Worm (Caenorhabditis elegans) whole organism, late embryonic: Measurements from ENCODE around the gene str-139.

ENCODE experiments used
- F13H6.1 ChIP-seq: sonication (generic microtip); optimal IDR thresholded peaks from 2 replicates; lab custom pipeline; 2016; ENCODE audit warnings: missing genetic modification characterization, missing compliant biosample characterization
- K09A11.1 ChIP-seq: sonication (generic microtip); optimal IDR thresholded peaks from 2 replicates; lab custom pipeline; 2017; ENCODE audit warnings: antibody characterized with exemption, mild to moderate bottlenecking, missing genetic modification characterization, missing compliant biosample characterization; ENCODE audit not compliant: insufficient read depth
- T23F11.4 ChIP-seq: fragments of 200-800 bp; sonication (Bioruptor generic); optimal IDR thresholded peaks from 2 replicates; lab custom pipeline; 2018; ENCODE audit warnings: mild to moderate bottlenecking, missing genetic modification characterization, missing compliant biosample characterization
- Y22D7AL.16 ChIP-seq: sonication (generic microtip); optimal IDR thresholded peaks from 2 replicates; lab custom pipeline; 2016; ENCODE audit warnings: missing genetic modification characterization, missing compliant biosample characterization
- ama-1 ChIP-seq: fragments of 150-350 bp; optimal IDR thresholded peaks from 2 replicates; lab custom pipeline; 2014
- ceh-19 ChIP-seq: fragments of 200-800 bp; sonication (Bioruptor generic); optimal IDR thresholded peaks from 2 replicates; lab custom pipeline; 2018; ENCODE audit warnings: mild to moderate bottlenecking, missing genetic modification characterization, missing compliant biosample characterization
- ceh-24 ChIP-seq: sonication (generic microtip); optimal IDR thresholded peaks from 2 replicates; lab custom pipeline; 2016; ENCODE audit warnings: mild to moderate bottlenecking, missing genetic modification characterization, missing compliant biosample characterization
- ceh-30 ChIP-seq: fragments of 150-350 bp; optimal IDR thresholded peaks from 2 replicates; lab custom pipeline; 2014; ENCODE audit warnings: missing biosample characterization, missing genetic modification characterization
- ceh-31 ChIP-seq: sonication (generic microtip); optimal IDR thresholded peaks from 2 replicates; lab custom pipeline; 2016; ENCODE audit warnings: missing genetic modification characterization, missing compliant biosample characterization
- ceh-45 ChIP-seq: fragments of 200-800 bp; sonication (Bioruptor generic); IDR thresholded peaks from 2 replicates; pipeline ENCODE4 v1.3.6; 2022; ENCODE audit warnings: missing genetic modification reagents, missing genetic modification characterization, missing compliant biosample characterization
- ceh-48 ChIP-seq: sonication (generic microtip); optimal IDR thresholded peaks from 2 replicates; lab custom pipeline; 2016; ENCODE audit warnings: missing genetic modification characterization, inconsistent platforms, missing compliant biosample characterization
- fax-1 ChIP-seq: sonication (generic microtip); optimal IDR thresholded peaks from 2 replicates; lab custom pipeline; 2016; ENCODE audit warnings: missing genotype, missing genetic modification characterization, missing compliant biosample characterization
- fkh-6 ChIP-seq: sonication (generic microtip); optimal IDR thresholded peaks from 2 replicates; lab custom pipeline; 2016; ENCODE audit warnings: missing genetic modification characterization, missing compliant biosample characterization
- gmeb-2 ChIP-seq: sonication (generic microtip); optimal IDR thresholded peaks from 2 replicates; lab custom pipeline; 2016; ENCODE audit warnings: missing genetic modification characterization, inconsistent platforms, missing compliant biosample characterization
- hlh-13 ChIP-seq: fragments of 200-800 bp; sonication (Bioruptor generic); optimal IDR thresholded peaks from 2 replicates; lab custom pipeline; 2018; ENCODE audit warnings: mild to moderate bottlenecking, missing genetic modification characterization, missing compliant biosample characterization
- hlh-30 ChIP-seq: sonication (generic microtip); optimal IDR thresholded peaks from 2 replicates; lab custom pipeline; 2017; ENCODE audit warnings: antibody characterized with exemption, missing genetic modification characterization, missing compliant biosample characterization; ENCODE audit not compliant: insufficient read depth
- hlh-8 ChIP-seq: sonication (generic microtip); optimal IDR thresholded peaks from 2 replicates; lab custom pipeline; 2016; ENCODE audit warnings: missing genotype, missing genetic modification characterization, missing compliant biosample characterization
- lim-6 ChIP-seq: sonication (generic microtip); optimal IDR thresholded peaks from 2 replicates; lab custom pipeline; 2016; ENCODE audit warnings: missing genetic modification characterization, missing compliant biosample characterization
- lin-11 ChIP-seq: fragments of 200-800 bp; sonication (Bioruptor generic); optimal IDR thresholded peaks from 2 replicates; lab custom pipeline; 2018; ENCODE audit warnings: mild to moderate bottlenecking, missing genetic modification characterization, missing compliant biosample characterization
- madf-2 ChIP-seq: sonication (generic microtip); optimal IDR thresholded peaks from 2 replicates; lab custom pipeline; 2017; ENCODE audit warnings: missing genetic modification characterization, missing compliant biosample characterization
- mec-3 ChIP-seq: sonication (generic microtip); optimal IDR thresholded peaks from 2 replicates; lab custom pipeline; 2016; ENCODE audit warnings: borderline replicate concordance, missing genetic modification characterization, missing compliant biosample characterization
- nfya-1 ChIP-seq: sonication (generic microtip); optimal IDR thresholded peaks from 2 replicates; lab custom pipeline; 2017; ENCODE audit warnings: missing genetic modification characterization, mild to moderate bottlenecking, missing compliant biosample characterization, antibody characterized with exemption, moderate library complexity
- nhr-232 ChIP-seq: sonication (generic microtip); optimal IDR thresholded peaks from 2 replicates; lab custom pipeline; 2016; ENCODE audit warnings: missing genetic modification characterization, missing compliant biosample characterization
- odd-2 ChIP-seq: sonication (generic microtip); optimal IDR thresholded peaks from 2 replicates; lab custom pipeline; 2017; ENCODE audit warnings: antibody characterized with exemption, mild to moderate bottlenecking, missing genetic modification characterization, missing compliant biosample characterization
- pat-9 ChIP-seq: fragments of 200-800 bp; sonication (Bioruptor generic); optimal IDR thresholded peaks from 2 replicates; lab custom pipeline; 2018; ENCODE audit warnings: mild to moderate bottlenecking, missing genetic modification characterization, moderate library complexity, missing compliant biosample characterization
- pha-2 ChIP-seq: sonication (generic microtip); optimal IDR thresholded peaks from 2 replicates; lab custom pipeline; 2017; ENCODE audit warnings: mild to moderate bottlenecking, missing genetic modification characterization, missing compliant biosample characterization
- pros-1 ChIP-seq: fragments of 150-350 bp; optimal IDR thresholded peaks from 2 replicates; lab custom pipeline; 2014; ENCODE audit warnings: missing biosample characterization, missing genetic modification reagents, missing genetic modification characterization
- ref-2 ChIP-seq: sonication (generic microtip); optimal IDR thresholded peaks from 2 replicates; lab custom pipeline; 2016; ENCODE audit warnings: missing genetic modification characterization, missing compliant biosample characterization
- sdc-2 ChIP-seq: sonication (generic microtip); optimal IDR thresholded peaks from 2 replicates; lab custom pipeline; 2016; ENCODE audit warnings: missing genotype, missing genetic modification characterization, missing compliant biosample characterization
- sox-2 ChIP-seq: fragments of 200-800 bp; sonication (Bioruptor generic); IDR thresholded peaks from 2 replicates; pipeline ENCODE4 v1.3.6; 2022; ENCODE audit warnings: missing genetic modification reagents, missing genetic modification characterization, missing compliant biosample characterization
- tbx-7 ChIP-seq: sonication (generic microtip); optimal IDR thresholded peaks from 2 replicates; lab custom pipeline; 2016; ENCODE audit warnings: missing genotype, missing genetic modification characterization, missing compliant biosample characterization
- ttx-3 ChIP-seq: sonication (generic microtip); optimal IDR thresholded peaks from 2 replicates; lab custom pipeline; 2016; ENCODE audit warnings: missing genetic modification reagents, missing genetic modification characterization, missing compliant biosample characterization
- unc-3 ChIP-seq, 2 experiments: fragments of 200-800 bp in 1 of 2; sonication (Bioruptor generic) in 1 of 2; sonication (generic microtip) in 1 of 2; conservative IDR thresholded peaks in 1 of 2; optimal IDR thresholded peaks in 1 of 2; 2 replicates each; pipeline versions ENCODE4 v1.3.6 to Lab custom; 2016 to 2022; ENCODE audit warnings: missing compliant biosample characterization in 2 of 2, missing genetic modification characterization in 2 of 2, missing genetic modification reagents in 1 of 2
- unc-42 ChIP-seq: sonication (generic microtip); optimal IDR thresholded peaks from 2 replicates; lab custom pipeline; 2016; ENCODE audit warnings: missing genotype, missing genetic modification characterization, missing compliant biosample characterization
- unc-55 ChIP-seq: sonication (generic microtip); optimal IDR thresholded peaks from 2 replicates; lab custom pipeline; 2017; ENCODE audit warnings: missing biosample characterization, missing genetic modification reagents, missing genetic modification characterization

Gene str-139

DNA sequence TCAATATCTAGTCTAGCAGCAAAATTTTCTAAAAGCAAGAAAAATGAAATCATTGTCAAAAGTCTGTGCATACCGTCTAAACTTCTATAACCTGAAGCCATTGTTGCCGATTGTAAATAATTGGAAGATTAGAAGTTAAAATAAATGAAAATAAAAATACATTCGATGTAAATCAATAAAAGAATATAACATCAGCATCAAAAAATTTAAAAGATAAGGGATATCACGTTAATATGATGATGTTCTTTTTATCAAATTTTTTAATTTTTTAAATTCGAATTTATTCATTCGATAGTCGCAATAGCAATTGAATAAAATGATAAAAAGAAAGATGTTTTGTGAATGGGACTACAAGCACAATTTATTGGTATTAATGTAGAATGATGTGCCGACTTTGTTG is 23.2 kb upstream of the str-139 start, which contains the start of gene C09H5.7:
Gene C09H5.7, minus strand, starts transcription at position 101 of the 400 bp plus-strand sequence.
- no peak for TF ChIP-seq lim-6 (tag; lab: Kevin White, UChicago)
- no peak for TF ChIP-seq tbx-7 (tag; lab: Kevin White, UChicago)

DNA sequence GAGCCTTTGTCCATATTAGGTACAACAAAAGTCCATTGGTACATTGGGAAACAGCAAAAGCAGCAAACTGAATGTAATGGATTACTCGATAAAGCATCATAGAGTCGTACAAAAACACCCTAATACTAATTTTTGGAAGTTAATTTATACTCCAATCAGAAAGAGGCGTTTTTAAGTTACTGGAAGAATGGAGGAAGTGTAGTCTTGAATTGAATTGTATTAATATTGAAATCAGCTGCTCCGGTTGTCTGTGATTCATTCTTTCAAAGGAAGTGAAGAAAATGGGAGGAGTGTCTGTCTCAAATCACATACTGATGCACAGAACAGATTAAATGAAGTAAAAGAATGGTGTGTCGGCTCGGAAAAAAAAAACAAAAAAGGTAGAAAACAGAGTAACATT is 19.6 kb upstream of the str-139 start, which contains the start of gene str-131:
Gene str-131, minus strand, starts transcription at position 101 of the 400 bp plus-strand sequence.
- no peak for TF ChIP-seq madf-2 (tag; lab: Kevin White, UChicago)
- TF ChIP-seq ceh-48 (tag; lab: Kevin White, UChicago) = no peak
- TF ChIP-seq odd-2 = no peak
- no peak for TF ChIP-seq pha-2 (tag; lab: Kevin White, UChicago)
- TF ChIP-seq pat-9 (tag; lab: Kevin White, UChicago) = no peak
- no peak for TF ChIP-seq hlh-8 (tag; lab: Kevin White, UChicago)
- no peak for TF ChIP-seq gmeb-2 (tag; lab: Kevin White, UChicago)
- TF ChIP-seq fkh-6 (tag; lab: Kevin White, UChicago) = no peak
- TF ChIP-seq hlh-30 = no peak
- TF ChIP-seq F13H6.1 (tag; lab: Kevin White, UChicago) = no peak
- no peak for TF ChIP-seq unc-42 (tag; lab: Kevin White, UChicago)
- no peak for TF ChIP-seq sox-2
- TF ChIP-seq Y22D7AL.16 (tag; lab: Kevin White, UChicago) = no peak
- TF ChIP-seq ceh-19 (GFP tag; lab: Kevin White, UChicago) = no peak
- no peak for TF ChIP-seq lin-11 (tag; lab: Kevin White, UChicago)
- TF ChIP-seq, all 69 proteins: peak for 0

DNA sequence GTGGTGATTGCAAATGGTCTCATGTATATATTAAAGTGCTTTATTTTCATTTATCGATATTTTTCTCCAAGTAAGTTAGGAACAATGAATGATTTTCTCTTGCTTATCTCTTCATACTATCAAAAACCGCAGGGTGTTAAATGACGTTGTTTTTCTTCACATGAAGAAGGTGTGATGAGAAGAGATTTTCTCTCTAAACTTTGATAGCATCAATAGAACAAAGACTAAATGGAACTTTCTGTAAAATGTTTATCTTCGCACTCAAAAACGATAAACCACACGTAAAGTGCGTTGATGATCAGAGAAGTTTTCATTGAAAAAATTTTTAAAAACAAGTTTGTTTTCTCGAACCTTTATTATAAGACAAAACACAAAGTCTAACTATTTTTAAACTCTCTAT is 17.8 kb upstream of the str-139 start:
- TF ChIP-seq nhr-232 = no peak
- no peak for TF ChIP-seq ceh-24 (tag; lab: Kevin White, UChicago)
- no peak for TF ChIP-seq unc-42 (tag; lab: Kevin White, UChicago)
- no peak for TF ChIP-seq Y22D7AL.16 (tag; lab: Kevin White, UChicago)

DNA sequence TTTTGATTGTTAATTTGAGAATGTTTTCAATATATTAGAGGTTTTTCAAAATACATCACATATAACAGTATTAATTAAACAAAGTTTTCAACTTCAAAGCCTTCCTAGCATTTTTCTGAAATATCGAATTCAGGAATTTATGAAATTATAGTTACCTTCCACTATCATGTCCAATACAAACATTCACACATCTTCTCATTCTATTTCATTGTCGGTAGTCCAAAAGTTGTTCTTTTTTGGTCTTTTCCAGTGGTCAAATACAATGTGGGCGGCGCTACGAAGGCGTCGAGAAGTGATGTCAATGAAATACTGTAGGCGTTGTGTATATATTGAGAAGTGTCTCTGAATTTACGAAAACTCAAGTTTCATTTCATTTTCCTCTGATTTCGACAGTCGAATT is 13.7 kb upstream of the str-139 start, which contains the start of gene catp-3:
Gene catp-3, plus strand, starts transcription at position 301 of the 400 bp plus-strand sequence.
- TF ChIP-seq hlh-13 (GFP tag; lab: Kevin White, UChicago) (no peak), unc-55 (GFP tag; lab: Kevin White, UChicago) (no peak), ceh-30 (tag; lab: Kevin White, UChicago) (no peak), odd-2 (no peak), ceh-19 (GFP tag; lab: Kevin White, UChicago) (no peak), ref-2 (tag; lab: Kevin White, UChicago) (no peak), ama-1 (lab: Kevin White, UChicago) (no peak), ttx-3 (no peak), pat-9 (tag; lab: Kevin White, UChicago) (no peak)

DNA sequence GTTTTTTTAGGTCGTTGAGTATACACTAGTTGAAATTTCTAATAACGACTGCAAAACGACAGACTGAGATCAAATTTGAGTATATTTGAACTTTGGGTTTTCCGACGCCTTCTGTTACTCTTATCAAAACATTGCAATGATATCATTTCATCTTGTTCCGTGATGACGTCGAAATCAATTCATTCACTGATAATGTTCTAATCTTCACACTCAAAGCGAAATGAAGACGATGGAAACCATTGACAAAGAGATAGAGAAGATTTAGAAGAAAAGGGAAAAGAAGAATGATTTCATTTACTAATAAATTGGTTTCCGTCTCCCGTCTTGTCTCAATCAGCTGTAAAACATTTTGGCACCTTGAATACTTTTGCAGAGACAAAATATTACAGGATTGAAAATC is 11.2 kb upstream of the str-139 start:
- no peak for TF ChIP-seq nhr-232
- TF ChIP-seq ceh-31 (tag; lab: Kevin White, UChicago) = no peak
- no peak for TF ChIP-seq mec-3
- no peak for TF ChIP-seq Y22D7AL.16 (tag; lab: Kevin White, UChicago)
- TF ChIP-seq K09A11.1 (tag; lab: Kevin White, UChicago) = no peak
- no peak for TF ChIP-seq unc-3 (GFP tag; conservative IDR thresholded peaks at IDR 0.05; lab: Robert Waterston, UW)
- no peak for TF ChIP-seq unc-3 (tag; optimal IDR thresholded peaks at IDR 0.05; lab: Kevin White, UChicago)
- TF ChIP-seq, all 69 proteins: peak for 0

DNA sequence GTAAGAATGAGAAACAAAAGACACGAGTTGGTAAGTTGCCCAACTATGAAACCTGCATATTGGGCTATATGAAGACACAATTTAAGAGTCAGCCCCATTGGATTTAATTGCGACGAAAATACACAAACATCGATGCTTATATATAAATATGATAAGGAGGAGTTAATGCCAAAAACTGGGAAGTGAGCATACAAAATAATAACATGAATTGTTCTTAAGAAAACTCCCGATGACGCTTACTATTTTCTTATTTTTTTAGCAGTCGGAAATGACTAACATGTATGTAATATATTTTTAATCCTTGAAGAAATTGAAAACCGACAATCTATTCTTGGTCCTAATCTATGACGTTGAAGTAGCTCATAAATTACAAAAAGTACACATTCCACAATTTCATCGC is 10.1 kb upstream of the str-139 start, which contains the start of gene str-144:
Gene str-144, minus strand, starts transcription at position 101 of the 400 bp plus-strand sequence.
- TF ChIP-seq ref-2 (tag; lab: Kevin White, UChicago) (no peak), ceh-19 (GFP tag; lab: Kevin White, UChicago) (no peak), hlh-8 (tag; lab: Kevin White, UChicago) (no peak), ama-1 (lab: Kevin White, UChicago) (no peak), fkh-6 (tag; lab: Kevin White, UChicago) (no peak), fax-1 (no peak), ceh-24 (tag; lab: Kevin White, UChicago) (no peak), madf-2 (tag; lab: Kevin White, UChicago) (no peak), pros-1 (no peak), ttx-3 (no peak), T23F11.4 (GFP tag; lab: Kevin White, UChicago) (no peak), odd-2 (no peak), ceh-45 (GFP tag; lab: Robert Waterston, UW) (no peak), Y22D7AL.16 (tag; lab: Kevin White, UChicago) (no peak), pat-9 (tag; lab: Kevin White, UChicago) (no peak), K09A11.1 (tag; lab: Kevin White, UChicago) (no peak), sdc-2 (tag; lab: Kevin White, UChicago) (no peak), nfya-1 (tag; lab: Kevin White, UChicago) (no peak), lin-11 (tag; lab: Kevin White, UChicago) (no peak)
- TF ChIP-seq, all 69 proteins: peak for 0
